Fruit fly (Drosophila melanogaster) whole organism, embryonic: ENCODE measurements around the gene anchor.
A peak's percentile ranks its signal among the peaks of the same experiment; 100 is the strongest.

Experiments used
- Adf1 ChIP-seq: fragments of 200-800 bp; sonication (Bioruptor generic); IDR thresholded peaks from 2 replicates; pipeline ENCODE4 v1.3.6; 2022; ENCODE audit warnings: missing biosample characterization, missing genetic modification characterization
- Awh ChIP-seq: fragments of 200-800 bp; sonication (Bioruptor generic); IDR thresholded peaks from 2 replicates; pipeline ENCODE4, ENCODE4 v1.3.6; 2022; ENCODE audit warnings: missing biosample characterization, missing genetic modification characterization
- CG10274 ChIP-seq: fragments of 200-800 bp; sonication (Bioruptor generic); optimal IDR thresholded peaks from 3 replicates; lab custom pipeline; 2017; ENCODE audit warnings: missing biosample characterization, mild to moderate bottlenecking, missing genetic modification characterization
- CG11723 ChIP-seq: fragments of 200-800 bp; sonication (Bioruptor generic); optimal IDR thresholded peaks from 2 replicates; lab custom pipeline; 2017; ENCODE audit warnings: missing biosample characterization, mild to moderate bottlenecking, missing genetic modification characterization
- CG12104 ChIP-seq: fragments of 200-800 bp; sonication (Bioruptor generic); optimal IDR thresholded peaks from 3 replicates; lab custom pipeline; 2016; ENCODE audit warnings: missing biosample characterization, missing genetic modification characterization
- CG12155 ChIP-seq: fragments of 200-800 bp; sonication (Bioruptor generic); optimal IDR thresholded peaks from 3 replicates; lab custom pipeline; 2016; ENCODE audit warnings: missing biosample characterization, missing genetic modification characterization
- CG12219 ChIP-seq: fragments of 200-800 bp; sonication (Bioruptor generic); optimal IDR thresholded peaks from 3 replicates; lab custom pipeline; 2018; ENCODE audit warnings: missing biosample characterization, mild to moderate bottlenecking, missing genetic modification characterization
- CG13296 ChIP-seq: fragments of 200-800 bp; sonication (Bioruptor generic); optimal IDR thresholded peaks from 3 replicates; lab custom pipeline; 2018; ENCODE audit warnings: missing biosample characterization, mild to moderate bottlenecking, missing genetic modification characterization
- CG1602 ChIP-seq: fragments of 200-800 bp; sonication (Bioruptor generic); optimal IDR thresholded peaks from 3 replicates; lab custom pipeline; 2016; ENCODE audit warnings: missing biosample characterization, missing genetic modification characterization
- CG1603 ChIP-seq: fragments of 200-800 bp; sonication (Bioruptor generic); optimal IDR thresholded peaks from 2 replicates; lab custom pipeline; 2019; ENCODE audit warnings: missing biosample characterization, mild to moderate bottlenecking, missing genetic modification characterization, moderate library complexity
- CG17802 ChIP-seq: fragments of 200-800 bp; sonication (Bioruptor generic); optimal IDR thresholded peaks from 2 replicates; lab custom pipeline; 2018; ENCODE audit warnings: missing biosample characterization, mild to moderate bottlenecking, missing genetic modification characterization, moderate library complexity
- CG17912 ChIP-seq: fragments of 200-800 bp; sonication (Bioruptor generic); optimal IDR thresholded peaks from 2 replicates; lab custom pipeline; 2018; ENCODE audit warnings: missing biosample characterization, mild to moderate bottlenecking, missing genetic modification characterization
- CG2199 ChIP-seq: fragments of 200-800 bp; sonication (Bioruptor generic); IDR thresholded peaks from 3 replicates; pipeline ENCODE4 v1.3.6; 2022; ENCODE audit warnings: missing biosample characterization, missing genetic modification characterization
- CG3065 ChIP-seq: fragments of 200-800 bp; sonication (Bioruptor generic); optimal IDR thresholded peaks from 2 replicates; lab custom pipeline; 2016; ENCODE audit warnings: missing biosample characterization, missing genetic modification characterization
- CG34422 ChIP-seq: fragments of 200-800 bp; sonication (Bioruptor generic); IDR thresholded peaks from 3 replicates; pipeline ENCODE4 v1.3.6; 2022; ENCODE audit warnings: missing biosample characterization, missing genetic modification characterization
- CG4617 ChIP-seq: fragments of 200-800 bp; sonication (Bioruptor generic); optimal IDR thresholded peaks from 3 replicates; lab custom pipeline; 2016; ENCODE audit warnings: missing biosample characterization, missing genetic modification characterization, borderline replicate concordance
- CG4707 ChIP-seq: fragments of 200-800 bp; sonication (Bioruptor generic); optimal IDR thresholded peaks from 2 replicates; lab custom pipeline; 2018; ENCODE audit warnings: missing biosample characterization, mild to moderate bottlenecking, missing genetic modification characterization, moderate library complexity
- CG4730 ChIP-seq: fragments of 200-800 bp; sonication (Bioruptor generic); IDR thresholded peaks from 2 replicates; pipeline ENCODE4 v1.3.6; 2022; ENCODE audit warnings: missing biosample characterization, missing genetic modification characterization
- CG6175 ChIP-seq: fragments of 200-800 bp; sonication (Bioruptor generic); IDR thresholded peaks from 3 replicates; pipeline ENCODE4 v1.3.6; 2022; ENCODE audit warnings: missing biosample characterization, missing genetic modification characterization
- CG6854 ChIP-seq: fragments of 200-800 bp; sonication (Bioruptor generic); optimal IDR thresholded peaks from 3 replicates; lab custom pipeline; 2017; ENCODE audit warnings: missing biosample characterization, mild to moderate bottlenecking, missing genetic modification characterization
- CG8478 ChIP-seq: fragments of >200 bp; optimal IDR thresholded peaks from 2 replicates; lab custom pipeline; 2018
- CG8924 ChIP-seq: fragments of 200-800 bp; optimal IDR thresholded peaks from 3 replicates; lab custom pipeline; 2019; ENCODE audit warnings: missing biosample characterization, mild to moderate bottlenecking, missing genetic modification characterization, moderate library complexity
- D ChIP-seq, 2 experiments: fragments of 200-800 bp in 1 of 2; fragments of >200 bp in 1 of 2; sonication (Bioruptor generic) in 1 of 2; optimal IDR thresholded peaks; 2 replicates in 1 of 2; 3 replicates in 1 of 2; lab custom pipeline; 2017; ENCODE audit warnings: mild to moderate bottlenecking in 1 of 2, missing biosample characterization in 1 of 2, missing genetic modification characterization in 1 of 2, missing genetic modification reagents in 1 of 2
- Deaf1 ChIP-seq: fragments of 200-800 bp; optimal IDR thresholded peaks from 3 replicates; lab custom pipeline; 2019; ENCODE audit warnings: missing biosample characterization, mild to moderate bottlenecking, missing genetic modification characterization, moderate library complexity
- Dip3 ChIP-seq: fragments of 200-800 bp; sonication (Bioruptor generic); optimal IDR thresholded peaks from 3 replicates; lab custom pipeline; 2016; ENCODE audit warnings: missing biosample characterization, missing genetic modification characterization
- Hr3 ChIP-seq: fragments of 200-800 bp; sonication (Bioruptor generic); optimal IDR thresholded peaks from 3 replicates; lab custom pipeline; 2016; ENCODE audit warnings: missing biosample characterization, missing genetic modification characterization
- MESR4 ChIP-seq: fragments of 200-800 bp; sonication (Bioruptor generic); optimal IDR thresholded peaks from 2 replicates; lab custom pipeline; 2018; ENCODE audit warnings: missing biosample characterization, mild to moderate bottlenecking, missing genetic modification characterization, moderate library complexity
- Oaz ChIP-seq: fragments of 200-800 bp; sonication (Bioruptor generic); IDR thresholded peaks from 2 replicates; pipeline ENCODE4 v1.3.6; 2022; ENCODE audit warnings: missing biosample characterization, missing genetic modification characterization
- Rfx ChIP-seq: fragments of 200-800 bp; sonication (Bioruptor generic); IDR thresholded peaks from 2 replicates; pipeline ENCODE4 v1.3.6; 2022; ENCODE audit warnings: missing biosample characterization, missing genetic modification characterization
- bab2 ChIP-seq: fragments of 200-800 bp; sonication (Bioruptor generic); optimal IDR thresholded peaks from 2 replicates; lab custom pipeline; 2016; ENCODE audit warnings: missing biosample characterization, missing genetic modification characterization
- caup ChIP-seq: fragments of 200-800 bp; sonication (Bioruptor generic); optimal IDR thresholded peaks from 3 replicates; lab custom pipeline; 2017; ENCODE audit warnings: missing biosample characterization, mild to moderate bottlenecking, missing genetic modification characterization, moderate library complexity; ENCODE audit not compliant: severe bottlenecking
- dysf ChIP-seq: fragments of 200-800 bp; sonication (Bioruptor generic); IDR thresholded peaks from 3 replicates; pipeline ENCODE4 v1.3.6; 2022; ENCODE audit warnings: missing biosample characterization, missing genetic modification characterization
- gsb-n ChIP-seq: fragments of 200-800 bp; sonication (Bioruptor generic); optimal IDR thresholded peaks from 3 replicates; lab custom pipeline; 2018; ENCODE audit warnings: missing biosample characterization, mild to moderate bottlenecking, missing genetic modification characterization
- hth ChIP-seq: fragments of >200 bp; optimal IDR thresholded peaks from 2 replicates; lab custom pipeline; 2017; ENCODE audit warnings: inconsistent platforms
- lilli ChIP-seq: fragments of 200-800 bp; sonication (Bioruptor generic); optimal IDR thresholded peaks from 3 replicates; lab custom pipeline; 2016; ENCODE audit warnings: missing biosample characterization, missing genetic modification characterization
- nerfin-1 ChIP-seq: fragments of 200-800 bp; sonication (Bioruptor generic); optimal IDR thresholded peaks from 3 replicates; lab custom pipeline; 2019; ENCODE audit warnings: missing biosample characterization, mild to moderate bottlenecking, missing genetic modification characterization, moderate library complexity
- org-1 ChIP-seq: fragments of 200-800 bp; sonication (Bioruptor generic); optimal IDR thresholded peaks from 2 replicates; lab custom pipeline; 2017; ENCODE audit warnings: missing biosample characterization, missing genetic modification characterization
- pan ChIP-seq, 4 experiments: fragments of >200 bp in 3 of 4; fragments of 200-800 bp in 1 of 4; sonication (Bioruptor generic) in 1 of 4; optimal IDR thresholded peaks in 3 of 4; IDR thresholded peaks in 1 of 4; 2 replicates each; pipeline versions ENCODE4 v1.3.6 to Lab custom; 2017 to 2022; ENCODE audit warnings: missing biosample characterization in 2 of 4, missing genetic modification characterization in 2 of 4, mixed read lengths in 1 of 4
- peb ChIP-seq: fragments of 200-800 bp; sonication (Bioruptor generic); IDR thresholded peaks from 2 replicates; pipeline ENCODE4 v1.3.6; 2022; ENCODE audit warnings: missing biosample characterization, missing genetic modification characterization
- pho ChIP-seq: fragments of 200-800 bp; sonication (Bioruptor generic); optimal IDR thresholded peaks from 2 replicates; lab custom pipeline; 2016; ENCODE audit warnings: missing biosample characterization, missing genetic modification characterization
- seq ChIP-seq: fragments of 200-800 bp; sonication (Bioruptor generic); IDR thresholded peaks from 2 replicates; pipeline ENCODE4 v1.3.6; 2022; ENCODE audit warnings: missing biosample characterization, missing genetic modification characterization
- sima ChIP-seq: fragments of 200-800 bp; sonication (Bioruptor generic); optimal IDR thresholded peaks from 2 replicates; lab custom pipeline; 2016; ENCODE audit warnings: missing biosample characterization, missing genetic modification characterization
- sna ChIP-seq: fragments of 200-800 bp; sonication (Bioruptor generic); IDR thresholded peaks from 2 replicates; pipeline ENCODE4 v1.3.6; 2022; ENCODE audit warnings: missing biosample characterization, missing genetic modification characterization; ENCODE audit not compliant: partially characterized antibody
- sob ChIP-seq: fragments of 200-800 bp; sonication (Bioruptor generic); IDR thresholded peaks from 2 replicates; pipeline ENCODE4 v1.3.6; 2022; ENCODE audit warnings: missing biosample characterization, missing genetic modification characterization
- sug ChIP-seq: fragments of 200-800 bp; optimal IDR thresholded peaks from 2 replicates; lab custom pipeline; 2019; ENCODE audit warnings: missing biosample characterization, mild to moderate bottlenecking, missing genetic modification characterization, moderate library complexity
- wdn ChIP-seq: fragments of 200-800 bp; sonication (Bioruptor generic); IDR thresholded peaks from 2 replicates; pipeline ENCODE4 v1.3.6; 2022; ENCODE audit warnings: missing biosample characterization, missing genetic modification characterization
- wek ChIP-seq: fragments of 200-800 bp; sonication (Bioruptor generic); optimal IDR thresholded peaks from 3 replicates; lab custom pipeline; 2018; ENCODE audit warnings: missing biosample characterization, mild to moderate bottlenecking, missing genetic modification characterization, moderate library complexity
- wor ChIP-seq: fragments of 200-800 bp; sonication (Bioruptor generic); IDR thresholded peaks from 2 replicates; pipeline ENCODE4 v1.3.6; 2022; ENCODE audit warnings: missing biosample characterization, missing genetic modification characterization
- zen ChIP-seq: fragments of 200-800 bp; sonication (Bioruptor generic); optimal IDR thresholded peaks from 3 replicates; lab custom pipeline; 2018; ENCODE audit warnings: missing biosample characterization, mild to moderate bottlenecking, missing genetic modification characterization, moderate library complexity

Gene anchor

DNA sequence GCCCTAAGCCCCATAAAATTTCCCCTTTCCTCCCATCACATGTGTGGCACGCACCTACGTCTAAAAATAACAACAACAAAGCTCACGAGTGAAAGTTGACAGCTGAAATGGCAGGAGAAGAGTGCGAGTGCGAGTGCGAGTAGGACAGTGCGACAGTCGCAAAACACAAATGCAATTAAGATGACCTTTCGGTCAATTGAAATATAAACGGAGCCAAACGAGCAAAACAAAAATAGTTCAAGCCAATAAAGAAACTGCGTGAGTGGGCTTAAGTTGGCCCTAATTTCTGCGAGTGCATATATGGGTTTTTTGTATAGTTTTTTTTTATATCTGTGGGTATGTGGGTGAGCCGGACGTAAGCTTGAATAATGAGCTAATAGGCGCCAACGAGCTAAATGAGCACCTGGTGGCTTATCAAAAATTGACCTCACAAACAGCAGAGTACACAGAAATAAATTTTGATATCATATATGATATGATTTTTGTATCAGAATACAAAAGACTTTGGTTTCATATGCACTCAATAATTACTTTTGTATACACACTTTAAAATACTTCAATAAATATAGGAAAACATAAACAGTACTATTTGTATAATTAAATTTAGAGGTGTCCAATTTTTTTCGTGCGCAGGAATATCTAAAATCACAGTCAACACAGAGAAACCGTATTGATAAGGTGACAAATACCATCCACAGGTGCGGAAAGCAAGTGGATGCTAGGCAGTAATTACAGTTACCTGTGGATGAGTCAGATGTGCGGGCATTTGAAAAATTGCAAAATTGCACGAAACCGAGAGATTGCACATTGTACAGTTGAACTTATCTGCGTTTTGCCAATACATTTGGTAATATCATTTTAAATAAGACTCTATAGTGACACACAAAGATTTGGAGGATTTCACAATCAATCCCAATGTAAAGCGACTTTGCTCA, 30.4 kb downstream of the anchor start (continued):
- TF ChIP-seq caup (GFP tag; lab: Kevin White, UChicago) (peak; percentile 26), CG4617 (GFP tag; lab: Kevin White, UChicago) (no peak), Rfx (GFP tag; lab: Robert Waterston, UW) (peak; percentile 25; the same call in 1 of the 2 replicates), bab2 (GFP tag; lab: Kevin White, UChicago) (no peak), gsb-n (no peak), wdn (GFP tag; lab: Robert Waterston, UW) (no peak), CG3065 (GFP tag; lab: Kevin White, UChicago) (no peak), peb (no peak), CG17802 (tag; lab: Kevin White, UChicago) (no peak), nerfin-1 (no peak), MESR4 (GFP tag; lab: Kevin White, UChicago) (no peak), CG1602 (no peak), sug (tag; lab: Kevin White, UChicago) (peak; percentile 29), wor (GFP tag; lab: Robert Waterston, UW) (no peak), Adf1 (GFP tag; lab: Robert Waterston, UW) (no peak), CG2199 (no peak), CG34422 (no peak), CG13296 (GFP tag; lab: Kevin White, UChicago) (peak; percentile 33), dysf (GFP tag; lab: Robert Waterston, UW) (peak; percentile 53; the same call in 1 of the 3 replicates), lilli (GFP tag; lab: Kevin White, UChicago) (peak; percentile 13), CG6854 (GFP tag; lab: Kevin White, UChicago) (no peak), CG4707 (GFP tag; lab: Kevin White, UChicago) (no peak), seq (GFP tag; lab: Robert Waterston, UW) (no peak), CG10274 (GFP tag; lab: Kevin White, UChicago) (no peak), CG12155 (GFP tag; lab: Kevin White, UChicago) (no peak), CG8924 (tag; lab: Kevin White, UChicago) (peak; percentile 35), pan (optimal IDR thresholded peaks at IDR 0.05; lab: Kevin White, UChicago) (no peak), pan (GFP tag; optimal IDR thresholded peaks at IDR 0.05 in 1 of 2, IDR thresholded peaks at IDR 0.05 in 1 of 2) (no peak), CG12104 (GFP tag; lab: Kevin White, UChicago) (no peak), Dip3 (GFP tag; lab: Kevin White, UChicago) (no peak), CG12219 (GFP tag; lab: Kevin White, UChicago) (no peak), CG4730 (GFP tag; lab: Robert Waterston, UW) (no peak), Awh (peak; percentile 44; the same call in 1 of the 2 replicates), pho (GFP tag; lab: Kevin White, UChicago) (no peak), Hr3 (no peak), CG17912 (GFP tag; lab: Kevin White, UChicago) (no peak), CG6175 (GFP tag; lab: Robert Waterston, UW) (no peak), sob (peak; percentile 28; the same call in 1 of the 2 replicates), Oaz (GFP tag; lab: Robert Waterston, UW) (no peak), wek (GFP tag; lab: Kevin White, UChicago) (no peak), sima (GFP tag; lab: Kevin White, UChicago) (no peak), D (optimal IDR thresholded peaks at IDR 0.05; lab: Kevin White, UChicago) (no peak), D (GFP tag; optimal IDR thresholded peaks at IDR 0.05; lab: Kevin White, UChicago) (no peak), CG1603 (tag; lab: Kevin White, UChicago) (no peak), sna (no peak), org-1 (no peak), Deaf1 (tag; lab: Kevin White, UChicago) (no peak), zen (tag; lab: Kevin White, UChicago) (no peak), hth (lab: Kevin White, UChicago) (no peak), CG11723 (GFP tag; lab: Kevin White, UChicago) (no peak), CG8478 (lab: Kevin White, UChicago) (no peak)
